Worm (Caenorhabditis elegans) whole organism, L1 larva: Measurements from ENCODE around the gene B0563.9.

Experiments used
- blmp-1 ChIP-seq: fragments of 150-350 bp; optimal IDR thresholded peaks from 2 replicates; lab custom pipeline; 2014; ENCODE audit warnings: missing biosample characterization, missing genetic modification characterization
- ces-1 ChIP-seq: fragments of 150-350 bp; optimal IDR thresholded peaks from 2 replicates; lab custom pipeline; 2014; ENCODE audit warnings: missing biosample characterization, missing genetic modification reagents, missing genetic modification characterization
- elt-2 ChIP-seq: sonication (generic microtip); optimal IDR thresholded peaks from 2 replicates; lab custom pipeline; 2016; ENCODE audit warnings: missing genetic modification characterization, mild to moderate bottlenecking, inconsistent platforms, missing compliant biosample characterization, missing genetic modification reagents
- elt-3 ChIP-seq, 6 experiments: fragments of 150-350 bp in 1 of 6; sonication (generic microtip); optimal IDR thresholded peaks; 2 replicates each; lab custom pipeline; 2017 to 2018; ENCODE audit warnings: missing biosample characterization in 6 of 6, missing genetic modification characterization in 6 of 6, inconsistent platforms in 1 of 6
- mef-2 ChIP-seq: fragments of 150-350 bp; optimal IDR thresholded peaks from 2 replicates; lab custom pipeline; 2014; ENCODE audit warnings: missing biosample characterization, missing genetic modification characterization
- nhr-11 ChIP-seq: fragments of 150-350 bp; optimal IDR thresholded peaks from 2 replicates; lab custom pipeline; 2014; ENCODE audit warnings: missing biosample characterization, missing genetic modification characterization
- nhr-12 ChIP-seq: sonication (generic microtip); optimal IDR thresholded peaks from 2 replicates; lab custom pipeline; 2017; ENCODE audit warnings: missing biosample characterization, missing genetic modification characterization
- skn-1 ChIP-seq: fragments of 150-350 bp; optimal IDR thresholded peaks from 2 replicates; lab custom pipeline; 2014; ENCODE audit warnings: missing biosample characterization, missing genetic modification characterization
- unc-86 ChIP-seq: sonication (generic microtip); optimal IDR thresholded peaks from 2 replicates; lab custom pipeline; 2016; ENCODE audit warnings: missing genetic modification characterization, missing compliant biosample characterization

DNA sequence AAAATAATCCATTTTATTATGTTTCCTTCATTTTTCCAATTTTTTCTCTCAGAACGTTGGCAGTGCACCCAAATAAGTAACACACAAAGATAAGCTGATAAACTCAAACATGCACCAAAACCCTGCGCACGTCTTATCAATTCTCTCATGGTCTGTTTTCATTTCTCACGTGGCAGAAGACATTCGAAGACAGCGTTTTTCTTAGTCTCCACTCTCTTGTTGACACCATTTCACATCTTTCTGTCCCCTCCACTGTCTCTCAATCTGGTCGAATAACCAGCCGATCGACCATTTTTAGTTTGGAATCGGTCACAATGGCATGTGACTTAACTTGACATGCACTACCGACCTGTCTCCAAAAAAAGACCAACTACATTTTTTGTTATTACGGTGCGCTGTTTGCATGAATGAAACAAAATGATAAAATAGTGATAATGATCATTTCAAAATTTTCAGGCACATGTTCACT is 45.6 kb downstream of the B0563.9 start, which contains the start of gene C35B8.3:
- no peak for TF ChIP-seq ces-1 (GFP tag; lab: Kevin White, UChicago)
- peak; percentile 23 for TF ChIP-seq skn-1 (tag; lab: Kevin White, UChicago)
- TF ChIP-seq unc-86 (tag; lab: Kevin White, UChicago), result no peak
- no peak for TF ChIP-seq mef-2 (tag; lab: Kevin White, UChicago)
- TF ChIP-seq blmp-1 (tag; lab: Kevin White, UChicago), result peak; percentile 77
- no peak for TF ChIP-seq nhr-11 (tag; lab: Kevin White, UChicago)
- peak; percentile 81 for TF ChIP-seq elt-2
- TF ChIP-seq elt-3 (tag; optimal IDR thresholded peaks at IDR 0.05; lab: Kevin White, UChicago), result peak in 4 of 6 experiments; percentile 15 to 87 (median 42)
- no peak for TF ChIP-seq nhr-12 (tag; lab: Kevin White, UChicago)
